Worm (Caenorhabditis elegans): ENCODE data around the gene F31A3.5.

DNA sequence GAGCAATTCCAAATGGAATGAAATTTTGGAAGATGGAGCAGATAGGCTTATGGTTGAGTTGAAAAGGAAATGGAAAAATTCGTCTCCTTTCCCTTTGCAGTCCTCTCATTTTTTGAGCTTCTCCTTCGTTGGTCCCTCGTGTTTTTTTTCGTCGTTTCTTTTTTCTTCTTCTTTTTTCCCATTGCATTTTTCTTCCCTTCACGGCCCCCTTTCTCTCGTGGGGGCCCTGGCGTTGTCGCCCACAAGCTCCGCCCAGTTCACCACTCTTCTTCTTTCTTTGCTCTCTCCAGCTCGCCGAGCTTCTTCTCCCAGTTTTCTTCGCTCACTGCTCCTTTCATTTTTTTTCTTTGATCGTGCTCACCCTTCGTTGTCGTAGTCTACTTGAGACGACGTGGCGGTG lies 43.9 kb downstream of the F31A3.5 start:
- no peak for TF ChIP-seq pha-4 (tag; optimal IDR thresholded peaks at IDR 0.05)
- no peak for TF ChIP-seq unc-39 (tag; optimal IDR thresholded peaks at IDR 0.05)
- TF ChIP-seq nhr-12 (tag; optimal IDR thresholded peaks at IDR 0.05) = no peak
- TF ChIP-seq snpc-4 (tag; optimal IDR thresholded peaks at IDR 0.05) = no peak
- no peak for TF ChIP-seq ztf-11 (tag; optimal IDR thresholded peaks at IDR 0.05)
- TF ChIP-seq nhr-28 (tag; optimal IDR thresholded peaks at IDR 0.05) = no peak
- TF ChIP-seq elt-3 (tag; optimal IDR thresholded peaks at IDR 0.05) = no peak
